Worm (Caenorhabditis elegans) whole organism, young adult: Measurements from ENCODE around the gene R04B5.5.

Experiments used
- F22D6.2 ChIP-seq: sonication (generic microtip); optimal IDR thresholded peaks from 2 replicates; lab custom pipeline; 2016; ENCODE audit warnings: mild to moderate bottlenecking, missing genetic modification characterization, missing compliant biosample characterization
- F37B4.10 ChIP-seq: fragments of 200-800 bp; sonication (Bioruptor generic); IDR thresholded peaks from 2 replicates; pipeline ENCODE4 v1.3.6; 2022; ENCODE audit warnings: missing genetic modification characterization, missing compliant biosample characterization
- Y53G8AR.9 ChIP-seq: fragments of 200-800 bp; sonication (Bioruptor generic); conservative IDR thresholded peaks from 2 replicates; pipeline ENCODE4 v1.3.6; 2022; ENCODE audit warnings: missing genetic modification reagents, missing genetic modification characterization, missing compliant biosample characterization
- ama-1 ChIP-seq, 3 experiments: fragments of 150-350 bp in 1 of 3; sonication (generic microtip) in 2 of 3; optimal IDR thresholded peaks; 2 replicates each; lab custom pipeline; 2014 to 2018; ENCODE audit warnings: missing biosample characterization in 2 of 3, missing genetic modification characterization in 2 of 3, missing genetic modification reagents in 2 of 3
- nfya-1 ChIP-seq: sonication (generic microtip); optimal IDR thresholded peaks from 2 replicates; lab custom pipeline; 2017; ENCODE audit warnings: antibody characterized with exemption, missing compliant biosample characterization, missing genetic modification characterization, borderline replicate concordance; ENCODE audit not compliant: insufficient read depth
- tlf-1 ChIP-seq: fragments of 200-800 bp; sonication (Bioruptor generic); optimal IDR thresholded peaks from 2 replicates; lab custom pipeline; 2018; ENCODE audit warnings: mild to moderate bottlenecking, missing genetic modification characterization, missing compliant biosample characterization

DNA sequence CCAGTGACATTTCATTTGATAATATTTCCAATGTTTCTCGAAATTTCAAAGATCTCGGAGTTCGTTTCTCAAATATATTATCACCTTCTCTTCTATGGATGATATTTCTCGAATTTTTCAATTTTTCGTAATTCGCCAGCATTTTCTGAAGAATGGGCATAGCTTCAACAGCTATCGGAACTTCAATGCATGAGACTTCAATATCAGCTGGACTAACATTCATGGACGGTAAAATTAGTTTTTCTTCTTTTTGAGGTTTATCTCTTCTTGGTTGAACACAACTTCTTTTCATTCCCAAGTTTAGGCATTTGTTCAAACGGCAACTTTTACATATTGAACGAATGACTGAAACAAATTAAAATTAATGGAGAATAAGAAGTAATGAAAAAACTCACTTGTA, 6.4 kb upstream of the R04B5.5 start:
- TF ChIP-seq ama-1 (optimal IDR thresholded peaks at IDR 0.05; lab: Kevin White, UChicago) (no peak), ama-1 (GFP tag; optimal IDR thresholded peaks at IDR 0.05; lab: Kevin White, UChicago) (no peak), tlf-1 (GFP tag; lab: Kevin White, UChicago) (no peak), F22D6.2 (tag; lab: Kevin White, UChicago) (no peak), F37B4.10 (GFP tag; lab: Robert Waterston, UW) (no peak), nfya-1 (no peak), Y53G8AR.9 (GFP tag; lab: Robert Waterston, UW) (no peak)
